Fruit fly (Drosophila melanogaster) whole organism, prepupa: ENCODE data around the gene hyd.
A peak's percentile ranks its signal among the peaks of the same experiment; 100 is the strongest.

Experiments
- Blimp-1 ChIP-seq: fragments of 200-800 bp; sonication (Bioruptor generic); optimal IDR thresholded peaks from 3 replicates; lab custom pipeline; 2017; ENCODE audit warnings: missing biosample characterization, missing genetic modification characterization, mild to moderate bottlenecking, moderate library complexity, missing genetic modification reagents
- CG11902 ChIP-seq: fragments of 200-800 bp; sonication (Bioruptor generic); optimal IDR thresholded peaks from 3 replicates; lab custom pipeline; 2016; ENCODE audit warnings: missing biosample characterization, missing genetic modification characterization
- CG32006 ChIP-seq: fragments of 200-800 bp; sonication (Bioruptor generic); optimal IDR thresholded peaks from 3 replicates; lab custom pipeline; 2017; ENCODE audit warnings: missing biosample characterization, mild to moderate bottlenecking, missing genetic modification characterization
- CG6854 ChIP-seq: fragments of 200-800 bp; sonication (Bioruptor generic); optimal IDR thresholded peaks from 2 replicates; lab custom pipeline; 2017; ENCODE audit warnings: missing biosample characterization, mild to moderate bottlenecking, missing genetic modification characterization
- CG7368 ChIP-seq: fragments of 200-800 bp; sonication (Bioruptor generic); optimal IDR thresholded peaks from 3 replicates; lab custom pipeline; 2016; ENCODE audit warnings: missing biosample characterization, missing genetic modification characterization
- CG8119 ChIP-seq: fragments of 200-800 bp; sonication (Bioruptor generic); IDR thresholded peaks from 3 replicates; pipeline ENCODE4 v1.3.6; 2022; ENCODE audit warnings: missing biosample characterization, missing genetic modification characterization
- CG9139 ChIP-seq: fragments of 200-800 bp; sonication (Bioruptor generic); optimal IDR thresholded peaks from 3 replicates; lab custom pipeline; 2017; ENCODE audit warnings: missing biosample characterization, mild to moderate bottlenecking, missing genetic modification characterization
- Ets96B ChIP-seq: fragments of 200-800 bp; optimal IDR thresholded peaks from 2 replicates; lab custom pipeline; 2019; ENCODE audit warnings: missing biosample characterization, mild to moderate bottlenecking, missing genetic modification characterization, moderate library complexity
- OdsH ChIP-seq: fragments of 200-800 bp; sonication (Bioruptor generic); optimal IDR thresholded peaks from 3 replicates; lab custom pipeline; 2016; ENCODE audit warnings: missing biosample characterization, missing genetic modification characterization
- Sox14 ChIP-seq: fragments of 200-800 bp; sonication (Bioruptor generic); optimal IDR thresholded peaks from 3 replicates; lab custom pipeline; 2016; ENCODE audit warnings: missing biosample characterization, missing genetic modification characterization
- acj6 ChIP-seq: fragments of 200-800 bp; sonication (Bioruptor generic); optimal IDR thresholded peaks from 3 replicates; lab custom pipeline; 2016; ENCODE audit warnings: missing biosample characterization, missing genetic modification characterization
- dac ChIP-seq: fragments of 200-800 bp; sonication (Bioruptor generic); optimal IDR thresholded peaks from 2 replicates; lab custom pipeline; 2017; ENCODE audit warnings: missing biosample characterization, mild to moderate bottlenecking, missing genetic modification characterization
- salr ChIP-seq, 2 experiments: fragments of 200-800 bp; sonication (Bioruptor generic); optimal IDR thresholded peaks; 3 replicates each; lab custom pipeline; 2016 to 2018; ENCODE audit warnings: missing biosample characterization in 2 of 2, missing genetic modification characterization in 2 of 2, mild to moderate bottlenecking in 1 of 2
- spab ChIP-seq: fragments of 200-800 bp; sonication (Bioruptor generic); optimal IDR thresholded peaks from 2 replicates; lab custom pipeline; 2017; ENCODE audit warnings: missing biosample characterization, mild to moderate bottlenecking, missing genetic modification characterization, missing genetic modification reagents

DNA sequence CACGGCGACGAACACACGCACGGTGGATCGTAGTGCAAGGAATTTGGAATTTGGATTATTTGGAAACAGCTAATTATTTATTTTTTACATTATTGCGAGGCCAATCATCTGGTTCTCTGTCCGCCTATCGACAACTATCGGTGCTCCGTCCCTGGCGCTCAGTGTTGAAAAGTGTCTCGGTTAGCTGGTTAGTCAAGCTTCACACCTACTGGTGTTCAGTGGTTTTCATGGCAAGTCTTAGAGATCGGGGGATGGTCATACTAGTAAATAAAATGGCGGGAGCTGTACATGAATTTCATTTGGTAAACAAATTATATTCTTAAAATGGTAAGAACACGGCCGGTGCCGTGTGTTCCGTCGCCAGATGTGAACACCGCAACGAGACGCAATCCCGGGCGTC, 14.5 kb downstream of the hyd start, which contains the start of the genes trbd and dmt:
- no peak for TF ChIP-seq OdsH
- TF ChIP-seq CG8119 (GFP tag; lab: Robert Waterston, UW): no peak
- TF ChIP-seq Ets96B (tag; lab: Kevin White, UChicago): no peak
- peak; percentile 75 for TF ChIP-seq CG6854
- TF ChIP-seq CG7368: no peak
- no peak for TF ChIP-seq salr (GFP tag; optimal IDR thresholded peaks at IDR 0.05; lab: Kevin White, UChicago)
- no peak for TF ChIP-seq dac
- no peak for TF ChIP-seq acj6 (GFP tag; lab: Kevin White, UChicago)
- TF ChIP-seq Blimp-1: peak; percentile 41
- TF ChIP-seq spab: no peak
- TF ChIP-seq CG11902: no peak
- TF ChIP-seq CG32006 (GFP tag; lab: Kevin White, UChicago): no peak
- TF ChIP-seq Sox14 (GFP tag; lab: Kevin White, UChicago): no peak
- no peak for TF ChIP-seq CG9139
